Fruit fly (Drosophila melanogaster) whole organism, embryonic: Measurements from ENCODE around the gene spg.

ENCODE experiments used
- ATbp ChIP-seq: fragments of 200-800 bp; sonication (Bioruptor generic); optimal IDR thresholded peaks from 2 replicates; lab custom pipeline; 2017; ENCODE audit warnings: missing biosample characterization, mild to moderate bottlenecking, missing genetic modification characterization, missing genetic modification reagents
- C15 ChIP-seq: fragments of 200-800 bp; sonication (Bioruptor generic); IDR thresholded peaks from 3 replicates; pipeline ENCODE4 v1.3.6; 2022; ENCODE audit warnings: missing biosample characterization, missing genetic modification characterization
- CG10366 ChIP-seq: fragments of 200-800 bp; sonication (Bioruptor generic); IDR thresholded peaks from 2 replicates; pipeline ENCODE4 v1.3.6; 2022; ENCODE audit warnings: missing biosample characterization, missing genetic modification characterization
- CG12769 ChIP-seq: fragments of 200-800 bp; sonication (Bioruptor generic); optimal IDR thresholded peaks from 2 replicates; lab custom pipeline; 2019; ENCODE audit warnings: missing biosample characterization, mild to moderate bottlenecking, missing genetic modification characterization, moderate library complexity
- CG13424 ChIP-seq: fragments of 200-800 bp; sonication (Bioruptor generic); optimal IDR thresholded peaks from 2 replicates; lab custom pipeline; 2019; ENCODE audit warnings: missing biosample characterization, mild to moderate bottlenecking, missing genetic modification characterization, moderate library complexity
- CG14050 ChIP-seq: fragments of 200-800 bp; sonication (Bioruptor generic); IDR thresholded peaks from 3 replicates; pipeline ENCODE4 v1.3.6; 2022; ENCODE audit warnings: missing biosample characterization, missing genetic modification characterization
- CG14441 ChIP-seq: fragments of 200-800 bp; sonication (Bioruptor generic); IDR thresholded peaks from 2 replicates; pipeline ENCODE4 v1.3.6; 2022; ENCODE audit warnings: missing biosample characterization, missing genetic modification characterization
- CG14965 ChIP-seq: fragments of 200-800 bp; sonication (Bioruptor generic); optimal IDR thresholded peaks from 2 replicates; lab custom pipeline; 2016; ENCODE audit warnings: missing biosample characterization, missing genetic modification characterization, borderline replicate concordance
- CG15696 ChIP-seq: fragments of 200-800 bp; sonication (Bioruptor generic); optimal IDR thresholded peaks from 2 replicates; lab custom pipeline; 2019; ENCODE audit warnings: missing biosample characterization, mild to moderate bottlenecking, missing genetic modification characterization, moderate library complexity
- CG17568 ChIP-seq: fragments of 200-800 bp; sonication (Bioruptor generic); optimal IDR thresholded peaks from 2 replicates; lab custom pipeline; 2018; ENCODE audit warnings: missing biosample characterization, mild to moderate bottlenecking, missing genetic modification characterization, moderate library complexity
- CG2129 ChIP-seq: fragments of 200-800 bp; sonication (Bioruptor generic); IDR thresholded peaks from 2 replicates; pipeline ENCODE4 v1.3.6; 2022; ENCODE audit warnings: missing biosample characterization, missing genetic modification characterization; ENCODE audit not compliant: partially characterized antibody
- CG31365 ChIP-seq: fragments of 200-800 bp; sonication (Bioruptor generic); optimal IDR thresholded peaks from 2 replicates; lab custom pipeline; 2018; ENCODE audit warnings: missing biosample characterization, mild to moderate bottlenecking, missing genetic modification characterization
- CG33213 ChIP-seq: fragments of 200-800 bp; sonication (Bioruptor generic); optimal IDR thresholded peaks from 3 replicates; lab custom pipeline; 2016; ENCODE audit warnings: missing biosample characterization, missing genetic modification characterization
- CG34376 ChIP-seq: fragments of 200-800 bp; sonication (Bioruptor generic); optimal IDR thresholded peaks from 2 replicates; lab custom pipeline; 2018; ENCODE audit warnings: missing biosample characterization, mild to moderate bottlenecking, missing genetic modification characterization
- CG4404 ChIP-seq: fragments of 200-800 bp; sonication (Bioruptor generic); IDR thresholded peaks from 2 replicates; pipeline ENCODE4 v1.3.6; 2022; ENCODE audit warnings: missing biosample characterization, missing genetic modification characterization
- CG4820 ChIP-seq: fragments of 200-800 bp; sonication (Bioruptor generic); optimal IDR thresholded peaks from 3 replicates; lab custom pipeline; 2016; ENCODE audit warnings: missing biosample characterization, missing genetic modification characterization
- CG4854 ChIP-seq: fragments of 200-800 bp; sonication (Bioruptor generic); optimal IDR thresholded peaks from 2 replicates; lab custom pipeline; 2016; ENCODE audit warnings: missing biosample characterization, missing genetic modification characterization, inconsistent platforms
- CG6175 ChIP-seq: fragments of 200-800 bp; sonication (Bioruptor generic); IDR thresholded peaks from 3 replicates; pipeline ENCODE4 v1.3.6; 2022; ENCODE audit warnings: missing biosample characterization, missing genetic modification characterization
- CG6254 ChIP-seq: fragments of 200-800 bp; sonication (Bioruptor generic); optimal IDR thresholded peaks from 3 replicates; lab custom pipeline; 2017; ENCODE audit warnings: mild to moderate bottlenecking, missing biosample characterization, missing genetic modification reagents, missing genetic modification characterization
- CG6683 ChIP-seq: fragments of 200-800 bp; sonication (Bioruptor generic); optimal IDR thresholded peaks from 2 replicates; lab custom pipeline; 2017; ENCODE audit warnings: missing biosample characterization, mild to moderate bottlenecking, missing genetic modification characterization, missing genetic modification reagents
- CG6765 ChIP-seq: fragments of 200-800 bp; sonication (Bioruptor generic); optimal IDR thresholded peaks from 3 replicates; lab custom pipeline; 2017; ENCODE audit warnings: missing biosample characterization, mild to moderate bottlenecking, missing genetic modification characterization
- CG9215 ChIP-seq: fragments of 200-800 bp; sonication (Bioruptor generic); IDR thresholded peaks from 2 replicates; pipeline ENCODE4 v1.3.6; 2022; ENCODE audit warnings: missing biosample characterization, missing genetic modification characterization
- CHES-1-like ChIP-seq: fragments of 200-800 bp; sonication (Bioruptor generic); optimal IDR thresholded peaks from 2 replicates; lab custom pipeline; 2016; ENCODE audit warnings: missing biosample characterization, missing genetic modification characterization
- Camta ChIP-seq: fragments of 200-800 bp; sonication (Bioruptor generic); optimal IDR thresholded peaks from 2 replicates; lab custom pipeline; 2016; ENCODE audit warnings: missing biosample characterization, missing genetic modification characterization
- Fer1 ChIP-seq: fragments of 200-800 bp; sonication (Bioruptor generic); optimal IDR thresholded peaks from 2 replicates; lab custom pipeline; 2017; ENCODE audit warnings: missing biosample characterization, mild to moderate bottlenecking, missing genetic modification characterization
- HLH4C ChIP-seq: fragments of 200-800 bp; sonication (Bioruptor generic); IDR thresholded peaks from 3 replicates; pipeline ENCODE4 v1.3.6; 2022; ENCODE audit warnings: missing biosample characterization, missing genetic modification characterization; ENCODE audit not compliant: partially characterized antibody
- Hr3 ChIP-seq: fragments of 200-800 bp; sonication (Bioruptor generic); optimal IDR thresholded peaks from 3 replicates; lab custom pipeline; 2016; ENCODE audit warnings: missing biosample characterization, missing genetic modification characterization
- Hr78 ChIP-seq, 2 experiments: fragments of 200-800 bp in 1 of 2; fragments of >200 bp in 1 of 2; sonication (Bioruptor generic) in 1 of 2; optimal IDR thresholded peaks; 2 replicates each; lab custom pipeline; 2017 to 2019; ENCODE audit warnings: missing biosample characterization in 2 of 2, missing genetic modification characterization in 2 of 2, mild to moderate bottlenecking in 1 of 2, moderate library complexity in 1 of 2
- Myb ChIP-seq: fragments of 200-800 bp; sonication (Bioruptor generic); optimal IDR thresholded peaks from 2 replicates; lab custom pipeline; 2016; ENCODE audit warnings: missing biosample characterization, missing genetic modification characterization
- NC2β ChIP-seq: fragments of 200-800 bp; sonication (Bioruptor generic); optimal IDR thresholded peaks from 2 replicates; lab custom pipeline; 2016; ENCODE audit warnings: missing biosample characterization, missing genetic modification characterization
- Optix ChIP-seq: fragments of 200-800 bp; sonication (Bioruptor generic); IDR thresholded peaks from 3 replicates; pipeline ENCODE4 v1.3.6; 2022; ENCODE audit warnings: missing biosample characterization, missing genetic modification characterization
- Side ChIP-seq: fragments of 200-800 bp; sonication (Bioruptor generic); optimal IDR thresholded peaks from 2 replicates; lab custom pipeline; 2016; ENCODE audit warnings: missing biosample characterization, missing genetic modification characterization
- Sin3A ChIP-seq: fragments of >200 bp; optimal IDR thresholded peaks from 2 replicates; lab custom pipeline; 2018
- Six4 ChIP-seq: fragments of 200-800 bp; sonication (Bioruptor generic); optimal IDR thresholded peaks from 2 replicates; lab custom pipeline; 2016; ENCODE audit warnings: missing biosample characterization, missing genetic modification characterization
- Sox102F ChIP-seq: fragments of 200-800 bp; sonication (Bioruptor generic); optimal IDR thresholded peaks from 2 replicates; lab custom pipeline; 2018; ENCODE audit warnings: missing biosample characterization, mild to moderate bottlenecking, missing genetic modification characterization, moderate library complexity
- cas ChIP-seq: fragments of 200-800 bp; sonication (Bioruptor generic); IDR thresholded peaks from 2 replicates; pipeline ENCODE4 v1.3.6; 2022; ENCODE audit warnings: missing biosample characterization, missing genetic modification characterization
- caup ChIP-seq: fragments of 200-800 bp; sonication (Bioruptor generic); optimal IDR thresholded peaks from 3 replicates; lab custom pipeline; 2017; ENCODE audit warnings: missing biosample characterization, mild to moderate bottlenecking, missing genetic modification characterization, moderate library complexity; ENCODE audit not compliant: severe bottlenecking
- crc ChIP-seq: fragments of 200-800 bp; sonication (Bioruptor generic); optimal IDR thresholded peaks from 2 replicates; lab custom pipeline; 2016; ENCODE audit warnings: missing biosample characterization, missing genetic modification characterization
- fd3F ChIP-seq: fragments of 200-800 bp; sonication (Bioruptor generic); optimal IDR thresholded peaks from 2 replicates; lab custom pipeline; 2018; ENCODE audit warnings: missing biosample characterization, mild to moderate bottlenecking, missing genetic modification characterization, moderate library complexity
- fd64A ChIP-seq: fragments of 200-800 bp; sonication (Bioruptor generic); optimal IDR thresholded peaks from 3 replicates; lab custom pipeline; 2018; ENCODE audit warnings: missing biosample characterization, mild to moderate bottlenecking, missing genetic modification characterization
- gcm ChIP-seq: fragments of 200-800 bp; sonication (Bioruptor generic); optimal IDR thresholded peaks from 2 replicates; lab custom pipeline; 2019; ENCODE audit warnings: missing biosample characterization, mild to moderate bottlenecking, missing genetic modification characterization, moderate library complexity
- gem ChIP-seq: fragments of 200-800 bp; sonication (Bioruptor generic); optimal IDR thresholded peaks from 2 replicates; lab custom pipeline; 2019; ENCODE audit warnings: missing biosample characterization, mild to moderate bottlenecking, missing genetic modification characterization, moderate library complexity
- gro ChIP-seq: fragments of 200-800 bp; sonication (Bioruptor generic); optimal IDR thresholded peaks from 2 replicates; lab custom pipeline; 2016; ENCODE audit warnings: missing biosample characterization, missing genetic modification characterization
- lilli ChIP-seq: fragments of 200-800 bp; sonication (Bioruptor generic); optimal IDR thresholded peaks from 3 replicates; lab custom pipeline; 2016; ENCODE audit warnings: missing biosample characterization, missing genetic modification characterization
- maf-S ChIP-seq: fragments of 200-800 bp; sonication (Bioruptor generic); optimal IDR thresholded peaks from 2 replicates; lab custom pipeline; 2016; ENCODE audit warnings: missing biosample characterization, missing genetic modification characterization
- org-1 ChIP-seq: fragments of 200-800 bp; sonication (Bioruptor generic); optimal IDR thresholded peaks from 2 replicates; lab custom pipeline; 2017; ENCODE audit warnings: missing biosample characterization, missing genetic modification characterization
- pum ChIP-seq: fragments of 200-800 bp; sonication (Bioruptor generic); optimal IDR thresholded peaks from 2 replicates; lab custom pipeline; 2016; ENCODE audit warnings: missing biosample characterization, missing genetic modification characterization
- sqz ChIP-seq: fragments of 200-800 bp; sonication (Bioruptor generic); optimal IDR thresholded peaks from 3 replicates; lab custom pipeline; 2018; ENCODE audit warnings: missing biosample characterization, mild to moderate bottlenecking, missing genetic modification characterization
- tgo ChIP-seq: fragments of 200-800 bp; sonication (Bioruptor generic); IDR thresholded peaks from 3 replicates; pipeline ENCODE4 v1.3.6; 2022; ENCODE audit warnings: missing biosample characterization, missing genetic modification characterization
- trem ChIP-seq: fragments of 200-800 bp; optimal IDR thresholded peaks from 3 replicates; lab custom pipeline; 2019; ENCODE audit warnings: missing biosample characterization, mild to moderate bottlenecking, missing genetic modification characterization, moderate library complexity
- zen2 ChIP-seq: fragments of 200-800 bp; sonication (Bioruptor generic); IDR thresholded peaks from 3 replicates; pipeline ENCODE4 v1.3.6; 2022; ENCODE audit warnings: missing biosample characterization, missing genetic modification characterization; ENCODE audit not compliant: partially characterized antibody

spg gene

dm6 chr3R:28911758-28912157 lies 66.7 kb downstream of the spg start (continued):
- peak; percentile 66 for TF ChIP-seq maf-S (GFP tag; lab: Kevin White, UChicago)
- TF ChIP-seq CG6765 (GFP tag; lab: Kevin White, UChicago): peak; percentile 5
- no peak for TF ChIP-seq CG4854 (GFP tag; lab: Kevin White, UChicago)
- TF ChIP-seq CG6683 (GFP tag; lab: Kevin White, UChicago): no peak
- no peak for TF ChIP-seq sqz (GFP tag; lab: Kevin White, UChicago)
- TF ChIP-seq Camta (GFP tag; lab: Kevin White, UChicago): peak; percentile 69
- no peak for TF ChIP-seq Fer1 (GFP tag; lab: Kevin White, UChicago)
- peak; percentile 62; the same call in 2 of the 3 replicates for TF ChIP-seq CG14050 (GFP tag; lab: Robert Waterston, UW)
- peak; percentile 49 for TF ChIP-seq fd3F (GFP tag; lab: Kevin White, UChicago)
- peak; percentile 61 for TF ChIP-seq org-1 (GFP tag; lab: Kevin White, UChicago)
- no peak for TF ChIP-seq CG14965 (GFP tag; lab: Kevin White, UChicago)
- TF ChIP-seq fd64A (GFP tag; lab: Kevin White, UChicago): peak; percentile 31
- peak; percentile 48 for TF ChIP-seq caup (GFP tag; lab: Kevin White, UChicago)
- TF ChIP-seq CG33213 (GFP tag; lab: Kevin White, UChicago): no peak
- TF ChIP-seq Sox102F (GFP tag; lab: Kevin White, UChicago): peak; percentile 87
- TF ChIP-seq gro: peak; percentile 61
- TF ChIP-seq tgo (GFP tag; lab: Robert Waterston, UW): peak; percentile 84
- no peak for TF ChIP-seq C15 (GFP tag; lab: Robert Waterston, UW)
- peak; percentile 11 for TF ChIP-seq trem (tag; lab: Kevin White, UChicago)
- TF ChIP-seq Myb (GFP tag; lab: Kevin White, UChicago): peak; percentile 49
- peak; percentile 58 for TF ChIP-seq CG4404 (GFP tag; lab: Robert Waterston, UW)
- 0 out of 2 replicates have a peak, but pooled peaks have one; percentile 19 for TF ChIP-seq cas (GFP tag; lab: Robert Waterston, UW)
- no peak for TF ChIP-seq CG34376
- peak; percentile 75 for TF ChIP-seq Six4 (GFP tag; lab: Kevin White, UChicago)
- peak; percentile 65 for TF ChIP-seq CG4820 (GFP tag; lab: Kevin White, UChicago)
- TF ChIP-seq ATbp: peak; percentile 68
- TF ChIP-seq Hr78 (GFP tag; optimal IDR thresholded peaks at IDR 0.05; lab: Kevin White, UChicago): peak in 1 of 2 experiments; percentile 15
- TF ChIP-seq CG9215 (GFP tag; lab: Robert Waterston, UW): peak; percentile 67
- TF ChIP-seq CHES-1-like (GFP tag; lab: Kevin White, UChicago): peak; percentile 55
- no peak for TF ChIP-seq CG15696
- TF ChIP-seq lilli (GFP tag; lab: Kevin White, UChicago): peak; percentile 78
- no peak for TF ChIP-seq gcm (GFP tag; lab: Kevin White, UChicago)
- TF ChIP-seq gem (tag; lab: Kevin White, UChicago): peak; percentile 84
- peak; percentile 87 for TF ChIP-seq CG14441 (GFP tag; lab: Robert Waterston, UW)
- no peak for TF ChIP-seq CG17568 (GFP tag; lab: Kevin White, UChicago)
- TF ChIP-seq CG31365: no peak
- TF ChIP-seq CG10366 (GFP tag; lab: Robert Waterston, UW): peak; percentile 86
- TF ChIP-seq CG13424 (tag; lab: Kevin White, UChicago): peak; percentile 72
- peak; percentile 72 for TF ChIP-seq pum (GFP tag; lab: Kevin White, UChicago)
- peak; percentile 78 for TF ChIP-seq Optix (GFP tag; lab: Robert Waterston, UW)
- TF ChIP-seq Hr3 (GFP tag; lab: Kevin White, UChicago): peak; percentile 68
- no peak for TF ChIP-seq Sin3A
- peak; percentile 37 for TF ChIP-seq crc (GFP tag; lab: Kevin White, UChicago)
- peak; percentile 63 for TF ChIP-seq NC2β (GFP tag; lab: Kevin White, UChicago)
- peak; percentile 11 for TF ChIP-seq CG6254
- TF ChIP-seq HLH4C (GFP tag; lab: Robert Waterston, UW): peak; percentile 51; the same call in 1 of the 3 replicates
- peak; percentile 71 for TF ChIP-seq Side (GFP tag; lab: Kevin White, UChicago)
- TF ChIP-seq CG12769 (tag; lab: Kevin White, UChicago): peak; percentile 91
- no peak for TF ChIP-seq CG2129 (GFP tag; lab: Robert Waterston, UW)
- TF ChIP-seq zen2 (GFP tag; lab: Robert Waterston, UW): no peak
- TF ChIP-seq CG6175 (GFP tag; lab: Robert Waterston, UW): no peak
